Fruit fly (Drosophila melanogaster): ENCODE measurements around the gene GluRS-m.

GluRS-m gene

dm6 chr3L:16380770-16381169, 36.2 kb downstream of the GluRS-m start (continued):
- TF ChIP-seq CG5245 (GFP tag; optimal IDR thresholded peaks at IDR 0.05) (peak; percentile 49), CG6175 (GFP tag; IDR thresholded peaks at IDR 0.05) (no peak), pzg (GFP tag; optimal IDR thresholded peaks at IDR 0.05) (no peak), CG10321 (GFP tag; IDR thresholded peaks at IDR 0.05) (no peak), Xrp1 (GFP tag; IDR thresholded peaks at IDR 0.05) (peak; percentile 51; the same call in 1 of the 2 replicates), esg (GFP tag; conservative IDR thresholded peaks at IDR 0.05) (peak; percentile 48; the same call in 1 of the 2 replicates), tin (GFP tag; optimal IDR thresholded peaks at IDR 0.05) (peak; percentile 63), ind (GFP tag; optimal IDR thresholded peaks at IDR 0.05) (peak; percentile 76), Hand (GFP tag; optimal IDR thresholded peaks at IDR 0.05) (peak; percentile 40), fd64A (GFP tag; optimal IDR thresholded peaks at IDR 0.05) (peak; percentile 23), chm (GFP tag; IDR thresholded peaks at IDR 0.05) (peak; percentile 14; the same call in 1 of the 2 replicates), mam (GFP tag; optimal IDR thresholded peaks at IDR 0.05) (peak; percentile 63), tup (GFP tag; optimal IDR thresholded peaks at IDR 0.05) (no peak), her (GFP tag; optimal IDR thresholded peaks at IDR 0.05) (peak; percentile 61), nau (GFP tag; optimal IDR thresholded peaks at IDR 0.05) (peak; percentile 67), Rx (GFP tag; IDR thresholded peaks at IDR 0.05) (no peak), Abd-B (GFP tag; optimal IDR thresholded peaks at IDR 0.05) (peak; percentile 21), mirr (GFP tag; optimal IDR thresholded peaks at IDR 0.05) (no peak), CG8478 (optimal IDR thresholded peaks at IDR 0.05) (no peak), CG6689 (GFP tag; IDR thresholded peaks at IDR 0.05) (peak; percentile 53; the same call in 1 of the 2 replicates), CG6683 (GFP tag; optimal IDR thresholded peaks at IDR 0.05) (peak; percentile 28), Hey (tag; optimal IDR thresholded peaks at IDR 0.05) (no peak), Sox102F (GFP tag; optimal IDR thresholded peaks at IDR 0.05) (no peak), CG10654 (GFP tag; optimal IDR thresholded peaks at IDR 0.05) (peak; percentile 30), CG14965 (GFP tag; optimal IDR thresholded peaks at IDR 0.05; ENCODE audit: borderline replicate concordance) (no peak), CG18011 (GFP tag; optimal IDR thresholded peaks at IDR 0.05) (no peak), Gug (GFP tag; IDR thresholded peaks at IDR 0.05) (peak; percentile 44; the same call in 2 of the 4 replicates), CG13123 (GFP tag; optimal IDR thresholded peaks at IDR 0.05) (no peak), CG17802 (tag; optimal IDR thresholded peaks at IDR 0.05) (peak; percentile 11), H15 (GFP tag; IDR thresholded peaks at IDR 0.05) (no peak), klu (GFP tag; IDR thresholded peaks at IDR 0.05) (0 out of 2 replicates have a peak, but pooled peaks have one; percentile 25), CG2199 (GFP tag; IDR thresholded peaks at IDR 0.05) (0 out of 3 replicates have a peak, but pooled peaks have one; percentile 25), ash1 (GFP tag; optimal IDR thresholded peaks at IDR 0.05) (no peak), CG43689 (GFP tag; IDR thresholded peaks at IDR 0.05) (0 out of 2 replicates have a peak, but pooled peaks have one; percentile 14), Bgb (GFP tag; IDR thresholded peaks at IDR 0.05; ENCODE audit: partially characterized antibody) (no peak), Hr3 (GFP tag; optimal IDR thresholded peaks at IDR 0.05) (peak; percentile 53), CG31441 (GFP tag; IDR thresholded peaks at IDR 0.05) (peak; percentile 54; the same call in 1 of the 2 replicates), CG7357 (GFP tag; IDR thresholded peaks at IDR 0.05) (no peak), D19B (GFP tag; optimal IDR thresholded peaks at IDR 0.05) (peak; percentile 25), chn (GFP tag; optimal IDR thresholded peaks at IDR 0.05) (peak; percentile 38), CG42726 (GFP tag; IDR thresholded peaks at IDR 0.05; ENCODE audit: partially characterized antibody) (no peak), fd3F (GFP tag; optimal IDR thresholded peaks at IDR 0.05) (peak; percentile 64), CG12299 (tag; optimal IDR thresholded peaks at IDR 0.05) (peak; percentile 49), CG10147 (GFP tag; optimal IDR thresholded peaks at IDR 0.05) (peak; percentile 60), fu2 (GFP tag; optimal IDR thresholded peaks at IDR 0.05) (peak; percentile 50), HmgD (GFP tag; optimal IDR thresholded peaks at IDR 0.05) (no peak), bcd (GFP tag; optimal IDR thresholded peaks at IDR 0.05) (peak; percentile 34), CG4730 (GFP tag; IDR thresholded peaks at IDR 0.05) (peak; percentile 34; the same call in 1 of the 2 replicates), CG3847 (GFP tag; IDR thresholded peaks at IDR 0.05) (peak; percentile 50; the same call in 1 of the 2 replicates), otp (GFP tag; IDR thresholded peaks at IDR 0.05) (no peak), kah (GFP tag; optimal IDR thresholded peaks at IDR 0.05) (peak; percentile 16)

All from whole organism, embryonic.